Worm (Caenorhabditis elegans) whole organism, L3 larva: ENCODE measurements around the gene F55C10.4.

Experiments
- ama-1 ChIP-seq: fragments of 150-350 bp; optimal IDR thresholded peaks from 2 replicates; lab custom pipeline; 2018
- unc-62 ChIP-seq: fragments of 150-350 bp; sonication (generic microtip); optimal IDR thresholded peaks from 4 replicates; lab custom pipeline; 2014; ENCODE audit warnings: missing biosample characterization, missing genetic modification reagents, missing genetic modification characterization

DNA sequence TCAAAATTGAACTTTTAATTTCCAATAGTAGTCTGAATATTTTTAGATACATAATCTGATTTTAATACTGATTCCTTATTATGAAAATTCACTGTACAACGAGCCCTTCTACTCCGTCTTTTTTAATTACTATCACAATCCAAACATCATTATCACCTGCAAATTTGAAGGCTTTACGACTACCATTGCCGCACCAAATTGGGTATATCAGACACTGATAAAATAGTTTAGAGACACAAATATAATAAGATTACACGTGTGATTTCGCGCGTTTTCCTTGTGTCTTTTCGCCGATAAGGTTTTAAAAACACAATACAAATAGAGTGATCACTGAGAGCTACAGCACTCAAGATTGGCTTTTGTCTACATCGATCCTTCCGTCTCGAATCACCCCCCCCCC, 16.5 kb downstream of the F55C10.4 start:
- no peak for TF ChIP-seq unc-62 (GFP tag; lab: Kevin White, UChicago)
- no peak for TF ChIP-seq ama-1 (lab: Kevin White, UChicago)
